Fruit fly (Drosophila melanogaster) whole organism, prepupa: ENCODE data around the gene PolG1.

ENCODE experiments used
- CG10631 ChIP-seq: fragments of 200-800 bp; sonication (Bioruptor generic); optimal IDR thresholded peaks from 2 replicates; lab custom pipeline; 2016; ENCODE audit warnings: missing biosample characterization, missing genetic modification characterization
- CG11294 ChIP-seq: fragments of 200-800 bp; sonication (Bioruptor generic); IDR thresholded peaks from 2 replicates; pipeline ENCODE4 v1.3.6; 2022; ENCODE audit warnings: missing biosample characterization, missing genetic modification characterization
- CG11762 ChIP-seq: fragments of 200-800 bp; sonication (Bioruptor generic); optimal IDR thresholded peaks from 3 replicates; lab custom pipeline; 2016; ENCODE audit warnings: missing biosample characterization, missing genetic modification characterization; ENCODE audit not compliant: insufficient read depth
- CG15336 ChIP-seq: fragments of 200-800 bp; sonication (Bioruptor generic); IDR thresholded peaks from 2 replicates; pipeline ENCODE4 v1.3.6; 2022; ENCODE audit warnings: missing biosample characterization, missing genetic modification characterization
- CG1621 ChIP-seq: fragments of 200-800 bp; sonication (Bioruptor generic); optimal IDR thresholded peaks from 3 replicates; lab custom pipeline; 2018; ENCODE audit warnings: missing biosample characterization, mild to moderate bottlenecking, missing genetic modification characterization
- CG16779 ChIP-seq: fragments of 200-800 bp; sonication (Bioruptor generic); optimal IDR thresholded peaks from 3 replicates; lab custom pipeline; 2017; ENCODE audit warnings: missing biosample characterization, mild to moderate bottlenecking, missing genetic modification characterization
- CG3032 ChIP-seq: fragments of 200-800 bp; optimal IDR thresholded peaks from 2 replicates; lab custom pipeline; 2019; ENCODE audit warnings: missing biosample characterization, mild to moderate bottlenecking, missing genetic modification characterization, moderate library complexity
- CG31627 ChIP-seq: fragments of 200-800 bp; sonication (Bioruptor generic); optimal IDR thresholded peaks from 3 replicates; lab custom pipeline; 2016; ENCODE audit warnings: missing biosample characterization, missing genetic modification characterization
- CG32006 ChIP-seq: fragments of 200-800 bp; sonication (Bioruptor generic); optimal IDR thresholded peaks from 3 replicates; lab custom pipeline; 2017; ENCODE audit warnings: missing biosample characterization, mild to moderate bottlenecking, missing genetic modification characterization
- CG34406 ChIP-seq: fragments of 200-800 bp; sonication (Bioruptor generic); optimal IDR thresholded peaks from 3 replicates; lab custom pipeline; 2016; ENCODE audit warnings: missing biosample characterization, missing genetic modification characterization
- CG6163 ChIP-seq: fragments of 200-800 bp; sonication (Bioruptor generic); IDR thresholded peaks from 3 replicates; pipeline ENCODE4 v1.3.6; 2022; ENCODE audit warnings: missing biosample characterization, missing genetic modification characterization
- CG6276 ChIP-seq: fragments of 200-800 bp; sonication (Bioruptor generic); optimal IDR thresholded peaks from 2 replicates; lab custom pipeline; 2017; ENCODE audit warnings: missing biosample characterization, mild to moderate bottlenecking, missing genetic modification characterization
- CG6792 ChIP-seq: fragments of 200-800 bp; sonication (Bioruptor generic); optimal IDR thresholded peaks from 3 replicates; lab custom pipeline; 2016; ENCODE audit warnings: missing biosample characterization, missing genetic modification characterization
- CG6808 ChIP-seq: fragments of 200-800 bp; sonication (Bioruptor generic); optimal IDR thresholded peaks from 3 replicates; lab custom pipeline; 2017; ENCODE audit warnings: missing biosample characterization, missing genetic modification characterization, mild to moderate bottlenecking, moderate library complexity, missing genetic modification reagents
- CG7368 ChIP-seq: fragments of 200-800 bp; sonication (Bioruptor generic); optimal IDR thresholded peaks from 3 replicates; lab custom pipeline; 2016; ENCODE audit warnings: missing biosample characterization, missing genetic modification characterization
- CG8119 ChIP-seq: fragments of 200-800 bp; sonication (Bioruptor generic); IDR thresholded peaks from 3 replicates; pipeline ENCODE4 v1.3.6; 2022; ENCODE audit warnings: missing biosample characterization, missing genetic modification characterization
- CG8319 ChIP-seq: fragments of 200-800 bp; sonication (Bioruptor generic); optimal IDR thresholded peaks from 3 replicates; lab custom pipeline; 2016; ENCODE audit warnings: missing biosample characterization, missing genetic modification characterization
- CG8632 ChIP-seq: fragments of 200-800 bp; sonication (Bioruptor generic); optimal IDR thresholded peaks from 3 replicates; lab custom pipeline; 2016; ENCODE audit warnings: missing biosample characterization, missing genetic modification characterization
- Eip75B ChIP-seq: fragments of 200-800 bp; sonication (Bioruptor generic); optimal IDR thresholded peaks from 3 replicates; lab custom pipeline; 2016; ENCODE audit warnings: missing biosample characterization, missing genetic modification characterization
- Eip78C ChIP-seq: fragments of 200-800 bp; sonication (Bioruptor generic); peaks from one replicate; lab custom pipeline; 2016; ENCODE audit warnings: missing biosample characterization, missing genetic modification characterization
- Eip93F ChIP-seq: fragments of 200-800 bp; sonication (Bioruptor generic); optimal IDR thresholded peaks from 2 replicates; lab custom pipeline; 2016; ENCODE audit warnings: missing biosample characterization, mild to moderate bottlenecking, missing genetic modification characterization
- Gug ChIP-seq: fragments of 200-800 bp; sonication (Bioruptor generic); IDR thresholded peaks from 2 replicates; pipeline ENCODE4 v1.3.6; 2022; ENCODE audit warnings: missing biosample characterization, missing genetic modification characterization
- Hr39 ChIP-seq: fragments of 200-800 bp; sonication (Bioruptor generic); optimal IDR thresholded peaks from 2 replicates; lab custom pipeline; 2016; ENCODE audit warnings: missing biosample characterization, missing genetic modification characterization
- Hr4 ChIP-seq: fragments of 200-800 bp; sonication (Bioruptor generic); optimal IDR thresholded peaks from 3 replicates; lab custom pipeline; 2016; ENCODE audit warnings: missing biosample characterization, missing genetic modification characterization
- Lpt ChIP-seq: fragments of 200-800 bp; sonication (Bioruptor generic); optimal IDR thresholded peaks from 3 replicates; lab custom pipeline; 2016; ENCODE audit warnings: missing biosample characterization, missing genetic modification characterization
- Met ChIP-seq: fragments of 200-800 bp; sonication (Bioruptor generic); optimal IDR thresholded peaks from 3 replicates; lab custom pipeline; 2016; ENCODE audit warnings: missing biosample characterization, missing genetic modification characterization
- OdsH ChIP-seq: fragments of 200-800 bp; sonication (Bioruptor generic); optimal IDR thresholded peaks from 3 replicates; lab custom pipeline; 2016; ENCODE audit warnings: missing biosample characterization, missing genetic modification characterization
- Smox ChIP-seq: fragments of 200-800 bp; sonication (Bioruptor generic); optimal IDR thresholded peaks from 3 replicates; lab custom pipeline; 2016; ENCODE audit warnings: missing biosample characterization, missing genetic modification characterization
- Sox14 ChIP-seq: fragments of 200-800 bp; sonication (Bioruptor generic); optimal IDR thresholded peaks from 3 replicates; lab custom pipeline; 2016; ENCODE audit warnings: missing biosample characterization, missing genetic modification characterization
- Sox15 ChIP-seq: fragments of 200-800 bp; sonication (Bioruptor generic); optimal IDR thresholded peaks from 3 replicates; lab custom pipeline; 2016; ENCODE audit warnings: missing biosample characterization, missing genetic modification characterization
- achi ChIP-seq: fragments of 200-800 bp; sonication (Bioruptor generic); optimal IDR thresholded peaks from 3 replicates; lab custom pipeline; 2016; ENCODE audit warnings: missing biosample characterization, missing genetic modification characterization
- dsx ChIP-seq: fragments of 200-800 bp; optimal IDR thresholded peaks from 3 replicates; lab custom pipeline; 2019; ENCODE audit warnings: missing biosample characterization, mild to moderate bottlenecking, missing genetic modification characterization, moderate library complexity; ENCODE audit not compliant: poor library complexity, severe bottlenecking
- eg ChIP-seq: fragments of 200-800 bp; sonication (Bioruptor generic); IDR thresholded peaks from 3 replicates; pipeline ENCODE4 v1.3.6; 2022; ENCODE audit warnings: missing biosample characterization, missing genetic modification characterization
- esn ChIP-seq: fragments of 200-800 bp; sonication (Bioruptor generic); optimal IDR thresholded peaks from 2 replicates; lab custom pipeline; 2016; ENCODE audit warnings: missing biosample characterization, mild to moderate bottlenecking, missing genetic modification characterization, moderate library complexity
- fd59A ChIP-seq: fragments of 200-800 bp; sonication (Bioruptor generic); optimal IDR thresholded peaks from 2 replicates; lab custom pipeline; 2017; ENCODE audit warnings: missing biosample characterization, mild to moderate bottlenecking, missing genetic modification characterization, missing genetic modification reagents
- fd85E ChIP-seq: fragments of 200-800 bp; sonication (Bioruptor generic); optimal IDR thresholded peaks from 3 replicates; lab custom pipeline; 2016; ENCODE audit warnings: missing biosample characterization, missing genetic modification characterization
- fkh ChIP-seq: fragments of 200-800 bp; sonication (Bioruptor generic); optimal IDR thresholded peaks from 3 replicates; lab custom pipeline; 2017; ENCODE audit warnings: missing biosample characterization, mild to moderate bottlenecking, missing genetic modification characterization, moderate library complexity
- net ChIP-seq: fragments of 200-800 bp; sonication (Bioruptor generic); optimal IDR thresholded peaks from 3 replicates; lab custom pipeline; 2016; ENCODE audit warnings: missing biosample characterization, missing genetic modification characterization
- pdm3 ChIP-seq: fragments of 200-800 bp; sonication (Bioruptor generic); optimal IDR thresholded peaks from 3 replicates; lab custom pipeline; 2016; ENCODE audit warnings: missing biosample characterization, missing genetic modification characterization
- salr ChIP-seq, 2 experiments: fragments of 200-800 bp; sonication (Bioruptor generic); optimal IDR thresholded peaks; 3 replicates each; lab custom pipeline; 2016 to 2018; ENCODE audit warnings: missing biosample characterization in 2 of 2, missing genetic modification characterization in 2 of 2, mild to moderate bottlenecking in 1 of 2
- spab ChIP-seq: fragments of 200-800 bp; sonication (Bioruptor generic); optimal IDR thresholded peaks from 2 replicates; lab custom pipeline; 2017; ENCODE audit warnings: missing biosample characterization, mild to moderate bottlenecking, missing genetic modification characterization, missing genetic modification reagents
- ss ChIP-seq, 2 experiments: fragments of 200-800 bp; sonication (Bioruptor generic); optimal IDR thresholded peaks; 2 replicates in 1 of 2; 3 replicates in 1 of 2; lab custom pipeline; 2017 to 2018; ENCODE audit warnings: mild to moderate bottlenecking in 2 of 2, missing biosample characterization in 2 of 2, missing genetic modification characterization in 2 of 2, moderate library complexity in 1 of 2
- svp ChIP-seq: fragments of 200-800 bp; sonication (Bioruptor generic); peaks from one replicate; lab custom pipeline; 2016; ENCODE audit warnings: missing biosample characterization, missing genetic modification characterization
- topi ChIP-seq: fragments of 200-800 bp; sonication (Bioruptor generic); optimal IDR thresholded peaks from 3 replicates; lab custom pipeline; 2016; ENCODE audit warnings: missing biosample characterization, missing genetic modification characterization

The PolG1 gene

DNA sequence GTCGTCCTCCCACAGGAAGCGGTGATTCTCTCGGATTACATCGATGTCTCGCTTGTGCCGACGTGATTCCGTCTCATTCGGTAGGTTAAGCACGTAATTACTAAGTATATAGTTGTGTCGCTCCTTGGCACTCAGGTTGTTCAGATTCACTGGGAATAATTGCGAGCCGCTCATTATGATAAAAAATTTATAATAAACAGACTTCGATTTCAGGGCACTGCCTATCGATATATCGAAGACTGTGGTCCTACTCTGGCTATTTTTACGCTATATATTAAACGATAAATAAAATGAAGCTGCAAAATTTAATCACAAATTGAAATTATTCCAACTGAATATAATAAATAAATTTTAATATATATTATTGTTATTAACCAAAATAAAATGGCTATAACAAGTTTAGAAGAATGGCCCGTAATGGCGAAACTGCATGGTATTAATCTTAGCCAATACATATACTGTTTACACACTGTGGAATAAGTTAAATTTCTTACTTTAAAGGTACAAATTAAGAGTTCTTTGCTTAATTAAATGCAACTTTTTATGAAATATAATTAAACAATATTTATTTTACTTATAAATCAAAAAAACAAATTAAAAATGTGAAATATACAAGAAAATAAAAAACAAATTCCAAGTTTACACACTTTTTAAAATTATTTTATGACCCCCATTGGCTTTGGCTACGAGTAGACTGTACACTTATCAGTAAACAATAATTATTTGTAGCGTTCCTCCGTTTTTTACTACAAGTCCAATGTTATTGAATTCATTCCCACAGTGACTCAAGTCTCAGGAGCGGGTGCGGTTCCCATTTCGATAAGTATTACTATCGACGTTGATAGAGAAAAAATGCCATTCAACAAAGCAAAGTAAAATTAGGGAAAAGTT, 44.1 kb downstream of the PolG1 start, which contains the start of gene Eato (continued):
- TF ChIP-seq svp (GFP tag; lab: Kevin White, UChicago) (no peak), ss (GFP tag; optimal IDR thresholded peaks at IDR 0.05; lab: Kevin White, UChicago) (no peak), CG8319 (peak; percentile 17), Lpt (GFP tag; lab: Kevin White, UChicago) (no peak), fkh (no peak), dsx (GFP tag; lab: Kevin White, UChicago) (no peak), salr (GFP tag; optimal IDR thresholded peaks at IDR 0.05; lab: Kevin White, UChicago) (no peak), CG8632 (GFP tag; lab: Kevin White, UChicago) (no peak), fd85E (no peak)
- TF ChIP-seq, all 60 proteins: peak for 14

DNA sequence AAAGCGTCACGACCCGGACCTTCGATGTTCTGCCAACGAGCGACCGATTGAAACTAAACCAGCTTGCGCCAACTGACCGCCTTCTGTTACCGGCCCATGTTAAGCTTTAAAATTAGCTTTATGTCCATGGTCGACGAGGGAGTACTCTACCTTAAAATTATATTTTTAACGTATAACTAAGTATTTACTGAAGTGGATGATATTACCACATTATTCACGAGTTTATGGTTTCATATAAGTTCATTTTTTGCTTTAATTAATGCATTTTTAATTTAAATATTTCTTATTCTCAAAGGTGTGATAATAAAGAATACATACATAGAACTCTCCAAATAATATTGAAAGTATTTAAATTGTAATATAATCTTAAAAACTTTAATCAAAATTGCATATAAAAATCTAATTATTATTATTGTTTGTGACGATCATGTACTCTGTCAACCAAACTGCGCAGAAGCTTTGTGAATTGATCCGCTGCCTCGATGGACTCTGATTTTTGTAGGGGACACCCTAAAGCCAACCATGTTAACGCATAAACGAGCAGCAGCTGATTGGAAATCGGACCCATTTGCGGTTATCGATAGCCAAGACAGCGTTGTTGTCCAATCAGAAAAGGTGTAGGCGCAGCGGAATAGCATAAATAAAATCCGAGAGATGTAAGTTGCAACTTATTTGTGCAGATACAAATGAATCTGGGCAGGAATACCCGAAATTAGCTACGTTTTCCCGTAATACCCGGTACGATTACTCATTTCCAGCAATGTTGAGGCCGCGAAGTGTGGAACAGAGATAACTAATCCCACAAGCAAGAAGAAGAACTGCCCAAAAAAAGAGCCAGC, 47.2 kb downstream of the PolG1 start, which contains the start of the genes CG9008 and p38b:
CG9008 (minus strand) TSS at position 57 of the 839 bp plus-strand sequence.
p38b (plus strand) TSS at position 581 of the 839 bp plus-strand sequence.
- peak; percentile 86 for TF ChIP-seq spab (GFP tag; lab: Kevin White, UChicago)
- peak; percentile 86 for TF ChIP-seq svp (GFP tag; lab: Kevin White, UChicago)
- peak; percentile 71 for TF ChIP-seq Hr4 (GFP tag; lab: Kevin White, UChicago)
- peak; percentile 97 for TF ChIP-seq Eip78C
- TF ChIP-seq Hr39 = peak; percentile 56
- TF ChIP-seq esn = peak; percentile 89
- peak; percentile 86 for TF ChIP-seq CG3032 (tag; lab: Kevin White, UChicago)
- TF ChIP-seq CG6276 (GFP tag; lab: Kevin White, UChicago) = peak; percentile 84
- peak; percentile 68 for TF ChIP-seq Eip75B (GFP tag; lab: Kevin White, UChicago)
- no peak for TF ChIP-seq pdm3 (GFP tag; lab: Kevin White, UChicago)
- TF ChIP-seq OdsH (GFP tag; lab: Kevin White, UChicago) = peak; percentile 80
- peak; percentile 73 for TF ChIP-seq CG16779 (tag; lab: Kevin White, UChicago)
- TF ChIP-seq Gug (GFP tag; lab: Robert Waterston, UW) = peak; percentile 57
- TF ChIP-seq CG7368 (GFP tag; lab: Kevin White, UChicago) = peak; percentile 65
- peak; percentile 61 for TF ChIP-seq CG15336 (GFP tag; lab: Robert Waterston, UW)
- peak; percentile 69; the same call in 2 of the 3 replicates for TF ChIP-seq eg
- TF ChIP-seq salr (GFP tag; optimal IDR thresholded peaks at IDR 0.05; lab: Kevin White, UChicago) = peak; percentile 19 to 86
- peak; percentile 61 for TF ChIP-seq Lpt (GFP tag; lab: Kevin White, UChicago)
- TF ChIP-seq CG8319 = peak; percentile 67
- TF ChIP-seq CG6808 (GFP tag; lab: Kevin White, UChicago) = peak; percentile 86
- no peak for TF ChIP-seq Smox (GFP tag; lab: Kevin White, UChicago)
- peak; percentile 85 for TF ChIP-seq CG34406 (GFP tag; lab: Kevin White, UChicago)
- TF ChIP-seq Sox14 (GFP tag; lab: Kevin White, UChicago) = peak; percentile 68
- TF ChIP-seq dsx (GFP tag; lab: Kevin White, UChicago) = peak; percentile 83
- TF ChIP-seq Met (GFP tag; lab: Kevin White, UChicago) = peak; percentile 76
- peak; percentile 39 for TF ChIP-seq CG1621 (tag; lab: Kevin White, UChicago)
- peak; percentile 88 for TF ChIP-seq CG8632 (GFP tag; lab: Kevin White, UChicago)
- TF ChIP-seq CG11762 (GFP tag; lab: Kevin White, UChicago) = peak; percentile 71
- peak; percentile 76 for TF ChIP-seq net (GFP tag; lab: Kevin White, UChicago)
- TF ChIP-seq CG6792 = peak; percentile 77
- TF ChIP-seq fkh = peak; percentile 47
- peak; percentile 76 for TF ChIP-seq Eip93F (GFP tag; lab: Kevin White, UChicago)
- TF ChIP-seq fd59A = peak; percentile 74
- peak; percentile 60 for TF ChIP-seq CG31627 (GFP tag; lab: Kevin White, UChicago)
- peak; percentile 76 for TF ChIP-seq Sox15 (GFP tag; lab: Kevin White, UChicago)
- peak; percentile 83 for TF ChIP-seq CG10631
- TF ChIP-seq CG11294 (GFP tag; lab: Robert Waterston, UW) = peak; percentile 10; the same call in 1 of the 2 replicates
- TF ChIP-seq CG8119 (GFP tag; lab: Robert Waterston, UW) = peak; percentile 65; the same call in 1 of the 3 replicates
- TF ChIP-seq achi = peak; percentile 79
- TF ChIP-seq topi (GFP tag; lab: Kevin White, UChicago) = peak; percentile 68
- peak; percentile 83 to 90 for TF ChIP-seq ss (GFP tag; optimal IDR thresholded peaks at IDR 0.05; lab: Kevin White, UChicago)
- peak; percentile 44; the same call in 1 of the 3 replicates for TF ChIP-seq CG6163 (GFP tag; lab: Robert Waterston, UW)
- peak; percentile 92 for TF ChIP-seq CG32006
